Fruit fly (Drosophila melanogaster): ENCODE results near the gene Pxt.

- TF ChIP-seq TFAM (GFP tag; optimal IDR thresholded peaks at IDR 0.05), result no peak
- no peak for TF ChIP-seq ems (GFP tag; optimal IDR thresholded peaks at IDR 0.05)
- TF ChIP-seq Kr (GFP tag; optimal IDR thresholded peaks at IDR 0.05), result no peak
These were observed 32.4 kb upstream of the Pxt start, which contains the start of gene CG31249 for dm6 chr3R:17686875-17687274.

All from whole organism, embryonic.